Worm (Caenorhabditis elegans) whole organism, late embryonic: ENCODE results near the gene F58E2.4.

Experiments used
- C38D4.7 ChIP-seq: fragments of 200-800 bp; sonication (Bioruptor generic); optimal IDR thresholded peaks from 2 replicates; lab custom pipeline; 2018; ENCODE audit warnings: mild to moderate bottlenecking, missing genetic modification characterization, moderate library complexity, missing compliant biosample characterization
- F13H6.1 ChIP-seq: sonication (generic microtip); optimal IDR thresholded peaks from 2 replicates; lab custom pipeline; 2016; ENCODE audit warnings: missing genetic modification characterization, missing compliant biosample characterization
- Y22D7AL.16 ChIP-seq: sonication (generic microtip); optimal IDR thresholded peaks from 2 replicates; lab custom pipeline; 2016; ENCODE audit warnings: missing genetic modification characterization, missing compliant biosample characterization
- ama-1 ChIP-seq: fragments of 150-350 bp; optimal IDR thresholded peaks from 2 replicates; lab custom pipeline; 2014
- ceh-14 ChIP-seq: sonication (generic microtip); optimal IDR thresholded peaks from 2 replicates; lab custom pipeline; 2016; ENCODE audit warnings: missing genotype, missing genetic modification characterization, missing compliant biosample characterization
- ceh-18 ChIP-seq: sonication (generic microtip); optimal IDR thresholded peaks from 2 replicates; lab custom pipeline; 2016; ENCODE audit warnings: missing genetic modification characterization, missing compliant biosample characterization
- ceh-22 ChIP-seq: sonication (generic microtip); optimal IDR thresholded peaks from 2 replicates; lab custom pipeline; 2017; ENCODE audit warnings: missing biosample characterization, missing genetic modification characterization
- ceh-24 ChIP-seq: sonication (generic microtip); optimal IDR thresholded peaks from 2 replicates; lab custom pipeline; 2016; ENCODE audit warnings: mild to moderate bottlenecking, missing genetic modification characterization, missing compliant biosample characterization
- ceh-31 ChIP-seq: sonication (generic microtip); optimal IDR thresholded peaks from 2 replicates; lab custom pipeline; 2016; ENCODE audit warnings: missing genetic modification characterization, missing compliant biosample characterization
- ceh-34 ChIP-seq: sonication (generic microtip); optimal IDR thresholded peaks from 2 replicates; lab custom pipeline; 2016; ENCODE audit warnings: mild to moderate bottlenecking, missing genetic modification characterization, missing compliant biosample characterization
- ceh-45 ChIP-seq: fragments of 200-800 bp; sonication (Bioruptor generic); IDR thresholded peaks from 2 replicates; pipeline ENCODE4 v1.3.6; 2022; ENCODE audit warnings: missing genetic modification reagents, missing genetic modification characterization, missing compliant biosample characterization
- ceh-48 ChIP-seq: sonication (generic microtip); optimal IDR thresholded peaks from 2 replicates; lab custom pipeline; 2016; ENCODE audit warnings: missing genetic modification characterization, inconsistent platforms, missing compliant biosample characterization
- ceh-6 ChIP-seq: fragments of 200-800 bp; sonication (Bioruptor generic); optimal IDR thresholded peaks from 2 replicates; lab custom pipeline; 2018; ENCODE audit warnings: mild to moderate bottlenecking, missing genetic modification characterization, missing compliant biosample characterization
- che-1 ChIP-seq: sonication (generic microtip); optimal IDR thresholded peaks from 2 replicates; lab custom pipeline; 2016; ENCODE audit warnings: mild to moderate bottlenecking, missing genetic modification characterization, missing compliant biosample characterization
- dmd-4 ChIP-seq: sonication (generic microtip); optimal IDR thresholded peaks from 2 replicates; lab custom pipeline; 2016; ENCODE audit warnings: borderline replicate concordance, missing genetic modification characterization, missing compliant biosample characterization
- elt-2 ChIP-seq: sonication (generic microtip); optimal IDR thresholded peaks from 2 replicates; lab custom pipeline; 2016; ENCODE audit warnings: missing genetic modification reagents, missing genetic modification characterization, missing compliant biosample characterization
- ets-4 ChIP-seq: sonication (generic microtip); optimal IDR thresholded peaks from 2 replicates; lab custom pipeline; 2016; ENCODE audit warnings: missing genetic modification characterization, missing compliant biosample characterization
- eyg-1 ChIP-seq: sonication (generic microtip); optimal IDR thresholded peaks from 2 replicates; lab custom pipeline; 2016; ENCODE audit warnings: missing genotype, missing genetic modification characterization, missing compliant biosample characterization
- gmeb-2 ChIP-seq: sonication (generic microtip); optimal IDR thresholded peaks from 2 replicates; lab custom pipeline; 2016; ENCODE audit warnings: missing genetic modification characterization, inconsistent platforms, missing compliant biosample characterization
- hlh-13 ChIP-seq: fragments of 200-800 bp; sonication (Bioruptor generic); optimal IDR thresholded peaks from 2 replicates; lab custom pipeline; 2018; ENCODE audit warnings: mild to moderate bottlenecking, missing genetic modification characterization, missing compliant biosample characterization
- hlh-30 ChIP-seq: sonication (generic microtip); optimal IDR thresholded peaks from 2 replicates; lab custom pipeline; 2017; ENCODE audit warnings: antibody characterized with exemption, missing genetic modification characterization, missing compliant biosample characterization; ENCODE audit not compliant: insufficient read depth
- hlh-8 ChIP-seq: sonication (generic microtip); optimal IDR thresholded peaks from 2 replicates; lab custom pipeline; 2016; ENCODE audit warnings: missing genotype, missing genetic modification characterization, missing compliant biosample characterization
- lin-11 ChIP-seq: fragments of 200-800 bp; sonication (Bioruptor generic); optimal IDR thresholded peaks from 2 replicates; lab custom pipeline; 2018; ENCODE audit warnings: mild to moderate bottlenecking, missing genetic modification characterization, missing compliant biosample characterization
- nfya-1 ChIP-seq: sonication (generic microtip); optimal IDR thresholded peaks from 2 replicates; lab custom pipeline; 2017; ENCODE audit warnings: missing genetic modification characterization, mild to moderate bottlenecking, missing compliant biosample characterization, antibody characterized with exemption, moderate library complexity
- nhr-11 ChIP-seq: fragments of 150-350 bp; optimal IDR thresholded peaks from 2 replicates; lab custom pipeline; 2014; ENCODE audit warnings: missing biosample characterization, missing genetic modification characterization
- pag-3 ChIP-seq: sonication (generic microtip); optimal IDR thresholded peaks from 2 replicates; lab custom pipeline; 2016; ENCODE audit warnings: missing compliant biosample characterization, missing genetic modification characterization, borderline replicate concordance
- pax-1 ChIP-seq: fragments of 150-350 bp; optimal IDR thresholded peaks from 2 replicates; lab custom pipeline; 2014; ENCODE audit warnings: missing biosample characterization, missing genetic modification characterization
- pha-4 ChIP-seq: fragments of 150-350 bp; optimal IDR thresholded peaks from 2 replicates; lab custom pipeline; 2018; ENCODE audit warnings: missing biosample characterization, missing genetic modification reagents, missing genetic modification characterization
- pqm-1 ChIP-seq: sonication (generic microtip); optimal IDR thresholded peaks from 2 replicates; lab custom pipeline; 2016; ENCODE audit warnings: missing genetic modification characterization, missing compliant biosample characterization
- ref-2 ChIP-seq: sonication (generic microtip); optimal IDR thresholded peaks from 2 replicates; lab custom pipeline; 2016; ENCODE audit warnings: missing genetic modification characterization, missing compliant biosample characterization
- sdc-2 ChIP-seq: sonication (generic microtip); optimal IDR thresholded peaks from 2 replicates; lab custom pipeline; 2016; ENCODE audit warnings: missing genotype, missing genetic modification characterization, missing compliant biosample characterization
- sox-4 ChIP-seq: sonication (generic microtip); optimal IDR thresholded peaks from 2 replicates; lab custom pipeline; 2017; ENCODE audit warnings: mild to moderate bottlenecking, missing genetic modification characterization, inconsistent platforms, missing compliant biosample characterization
- syd-9 ChIP-seq: sonication (generic microtip); optimal IDR thresholded peaks from 2 replicates; lab custom pipeline; 2016; ENCODE audit warnings: mild to moderate bottlenecking, missing genetic modification characterization, moderate library complexity, missing compliant biosample characterization
- tbx-2 ChIP-seq: sonication (generic microtip); optimal IDR thresholded peaks from 2 replicates; lab custom pipeline; 2016; ENCODE audit warnings: missing genetic modification characterization, missing compliant biosample characterization
- ttx-3 ChIP-seq: sonication (generic microtip); optimal IDR thresholded peaks from 2 replicates; lab custom pipeline; 2016; ENCODE audit warnings: missing genetic modification reagents, missing genetic modification characterization, missing compliant biosample characterization
- unc-3 ChIP-seq, 2 experiments: fragments of 200-800 bp in 1 of 2; sonication (Bioruptor generic) in 1 of 2; sonication (generic microtip) in 1 of 2; conservative IDR thresholded peaks in 1 of 2; optimal IDR thresholded peaks in 1 of 2; 2 replicates each; pipeline versions ENCODE4 v1.3.6 to Lab custom; 2016 to 2022; ENCODE audit warnings: missing compliant biosample characterization in 2 of 2, missing genetic modification characterization in 2 of 2, missing genetic modification reagents in 1 of 2
- unc-42 ChIP-seq: sonication (generic microtip); optimal IDR thresholded peaks from 2 replicates; lab custom pipeline; 2016; ENCODE audit warnings: missing genotype, missing genetic modification characterization, missing compliant biosample characterization
- unc-55 ChIP-seq: sonication (generic microtip); optimal IDR thresholded peaks from 2 replicates; lab custom pipeline; 2017; ENCODE audit warnings: missing biosample characterization, missing genetic modification reagents, missing genetic modification characterization
- zip-5 ChIP-seq: sonication (generic microtip); optimal IDR thresholded peaks from 2 replicates; lab custom pipeline; 2016; ENCODE audit warnings: missing genetic modification characterization, missing compliant biosample characterization
- ztf-16 ChIP-seq: sonication (generic microtip); optimal IDR thresholded peaks from 2 replicates; lab custom pipeline; 2017; ENCODE audit warnings: missing genetic modification characterization, missing compliant biosample characterization

The F58E2.4 gene

ce11 chrIV:3505940-3506339, 42.8 kb downstream of the F58E2.4 start:
- peak; percentile 40 for TF ChIP-seq ama-1
- no peak for TF ChIP-seq hlh-13 (GFP tag; lab: Kevin White, UChicago)

- TF ChIP-seq Y22D7AL.16 (tag; lab: Kevin White, UChicago) (no peak), ets-4 (tag; lab: Kevin White, UChicago) (no peak), ceh-48 (tag; lab: Kevin White, UChicago) (no peak), che-1 (tag; lab: Kevin White, UChicago) (no peak), pag-3 (tag; lab: Kevin White, UChicago) (no peak), ttx-3 (tag; lab: Kevin White, UChicago) (no peak), dmd-4 (no peak), zip-5 (no peak), tbx-2 (tag; lab: Kevin White, UChicago) (no peak), pqm-1 (tag; lab: Kevin White, UChicago) (no peak)
Measured at ce11 chrIV:3509477-3510063, 46.4 kb downstream of the F58E2.4 start, which contains the start of gene ced-10. ced-10 (minus strand) TSS chrIV:3509527.

ce11 chrIV:3514467-3514866, 51.3 kb downstream of the F58E2.4 start, which contains the start of gene tsg-101:
tsg-101 (minus strand) TSS chrIV:3514567.
- no peak for TF ChIP-seq ceh-6
- TF ChIP-seq gmeb-2 (tag; lab: Kevin White, UChicago) = no peak
- no peak for TF ChIP-seq ceh-22
- no peak for TF ChIP-seq ceh-45 (GFP tag; lab: Robert Waterston, UW)
- TF ChIP-seq ceh-48 (tag; lab: Kevin White, UChicago) = no peak
- no peak for TF ChIP-seq nhr-11 (tag; lab: Kevin White, UChicago)
- TF ChIP-seq C38D4.7 (GFP tag; lab: Kevin White, UChicago) = no peak
- no peak for TF ChIP-seq ets-4 (tag; lab: Kevin White, UChicago)
- no peak for TF ChIP-seq che-1 (tag; lab: Kevin White, UChicago)
- no peak for TF ChIP-seq unc-3 (GFP tag; conservative IDR thresholded peaks at IDR 0.05; lab: Robert Waterston, UW)
- no peak for TF ChIP-seq unc-3 (tag; optimal IDR thresholded peaks at IDR 0.05; lab: Kevin White, UChicago)

ce11 chrIV:3515412-3516046, 52.3 kb downstream of the F58E2.4 start:
- TF ChIP-seq ceh-24 (tag; lab: Kevin White, UChicago) (no peak), tbx-2 (tag; lab: Kevin White, UChicago) (peak; percentile 33), hlh-30 (tag; lab: Kevin White, UChicago) (no peak), nhr-11 (tag; lab: Kevin White, UChicago) (no peak), unc-55 (GFP tag; lab: Kevin White, UChicago) (peak; percentile 87), ceh-18 (peak; percentile 23), ceh-31 (peak; percentile 71), ztf-16 (tag; lab: Kevin White, UChicago) (no peak), pha-4 (tag; lab: Kevin White, UChicago) (no peak), che-1 (tag; lab: Kevin White, UChicago) (no peak), ceh-6 (no peak), ceh-34 (tag; lab: Kevin White, UChicago) (peak; percentile 28), eyg-1 (tag; lab: Kevin White, UChicago) (no peak), hlh-8 (tag; lab: Kevin White, UChicago) (no peak), pax-1 (tag; lab: Kevin White, UChicago) (no peak), elt-2 (tag; lab: Kevin White, UChicago) (peak; percentile 0), syd-9 (no peak), ref-2 (tag; lab: Kevin White, UChicago) (peak; percentile 33), sox-4 (tag; lab: Kevin White, UChicago) (no peak), ceh-14 (tag; lab: Kevin White, UChicago) (no peak), nfya-1 (tag; lab: Kevin White, UChicago) (peak; percentile 79), F13H6.1 (peak; percentile 50), lin-11 (tag; lab: Kevin White, UChicago) (no peak), ceh-22 (no peak), ceh-48 (tag; lab: Kevin White, UChicago) (peak; percentile 89), sdc-2 (no peak), unc-42 (peak; percentile 14)
